Worm (Caenorhabditis elegans) whole organism, L4 larva: Measurements from ENCODE around the gene F53C11.1.

Source experiments
- F10B5.3 ChIP-seq: sonication (generic microtip); optimal IDR thresholded peaks from 2 replicates; lab custom pipeline; 2016; ENCODE audit warnings: mild to moderate bottlenecking, missing genetic modification characterization, missing compliant biosample characterization
- T20F7.1 ChIP-seq: fragments of 200-800 bp; sonication (Bioruptor generic); optimal IDR thresholded peaks from 2 replicates; lab custom pipeline; 2018; ENCODE audit warnings: mild to moderate bottlenecking, missing genetic modification characterization, missing compliant biosample characterization
- Y48G9A.11 ChIP-seq: fragments of 200-800 bp; sonication (Bioruptor generic); IDR thresholded peaks from 2 replicates; pipeline ENCODE4 v1.3.6; 2022; ENCODE audit warnings: missing genetic modification reagents, missing genetic modification characterization, missing compliant biosample characterization
- Y5F2A.4 ChIP-seq: fragments of 200-800 bp; sonication (Bioruptor generic); optimal IDR thresholded peaks from 2 replicates; lab custom pipeline; 2018; ENCODE audit warnings: mild to moderate bottlenecking, missing genetic modification characterization, missing compliant biosample characterization
- ZK337.2 ChIP-seq: fragments of 200-800 bp; sonication (Bioruptor generic); IDR thresholded peaks from 2 replicates; pipeline ENCODE4 v1.3.6; 2022; ENCODE audit warnings: missing genetic modification reagents, missing genetic modification characterization, missing compliant biosample characterization
- ZK546.5 ChIP-seq, 2 experiments: sonication (generic microtip); optimal IDR thresholded peaks; 2 replicates each; lab custom pipeline; 2017; ENCODE audit warnings: missing biosample characterization in 2 of 2, missing genetic modification characterization in 2 of 2
- aha-1 ChIP-seq: fragments of 150-350 bp; peaks from one replicate; lab custom pipeline; 2014; ENCODE audit warnings: missing biosample characterization, missing genetic modification characterization
- attf-4 ChIP-seq: sonication (generic microtip); optimal IDR thresholded peaks from 3 replicates; lab custom pipeline; 2017; ENCODE audit warnings: missing biosample characterization, missing genetic modification characterization
- ceh-28 ChIP-seq: fragments of 150-350 bp; optimal IDR thresholded peaks from 2 replicates; lab custom pipeline; 2014; ENCODE audit warnings: missing biosample characterization, missing genetic modification reagents, missing genetic modification characterization
- ceh-44 ChIP-seq: fragments of 200-800 bp; sonication (Bioruptor generic); IDR thresholded peaks from 2 replicates; pipeline ENCODE4 v1.3.6; 2022; ENCODE audit warnings: missing genetic modification reagents, missing genetic modification characterization, missing compliant biosample characterization
- ctbp-1 ChIP-seq: fragments of 200-800 bp; sonication (Bioruptor generic); IDR thresholded peaks from 2 replicates; pipeline ENCODE4 v1.3.6; 2022; ENCODE audit warnings: missing genetic modification reagents, missing genetic modification characterization, missing compliant biosample characterization
- daf-16 ChIP-seq, 3 experiments: sonication (generic microtip); optimal IDR thresholded peaks; 2 replicates each; lab custom pipeline; 2016 to 2017; ENCODE audit warnings: missing genetic modification characterization in 3 of 3, missing genetic modification reagents in 3 of 3, mild to moderate bottlenecking in 2 of 3, missing compliant biosample characterization in 2 of 3, missing biosample characterization in 1 of 3, moderate library complexity in 1 of 3
- daf-19 ChIP-seq: fragments of 200-800 bp; sonication (Bioruptor generic); conservative IDR thresholded peaks from 2 replicates; pipeline ENCODE4 v1.3.6; 2022; ENCODE audit warnings: missing genetic modification characterization, missing compliant biosample characterization
- dmd-8 ChIP-seq: fragments of 200-800 bp; sonication (Bioruptor generic); IDR thresholded peaks from 2 replicates; pipeline ENCODE4 v1.3.6; 2022; ENCODE audit warnings: missing genetic modification characterization, missing compliant biosample characterization
- dmd-9 ChIP-seq: fragments of 200-800 bp; sonication (Bioruptor generic); IDR thresholded peaks from 2 replicates; pipeline ENCODE4 v1.3.6; 2022; ENCODE audit warnings: missing genetic modification reagents, missing genetic modification characterization, missing compliant biosample characterization
- dpl-1 ChIP-seq: fragments of 150-350 bp; optimal IDR thresholded peaks from 2 replicates; lab custom pipeline; 2014; ENCODE audit warnings: missing biosample characterization, missing genetic modification reagents, missing genetic modification characterization
- dve-1 ChIP-seq: sonication (generic microtip); optimal IDR thresholded peaks from 2 replicates; lab custom pipeline; 2017; ENCODE audit warnings: antibody characterized with exemption, mild to moderate bottlenecking, missing genetic modification characterization, missing compliant biosample characterization; ENCODE audit not compliant: insufficient read depth
- gei-8 ChIP-seq: fragments of 200-800 bp; sonication (Bioruptor generic); optimal IDR thresholded peaks from 2 replicates; lab custom pipeline; 2018; ENCODE audit warnings: mild to moderate bottlenecking, missing genetic modification characterization, missing compliant biosample characterization
- hif-1 ChIP-seq, 2 experiments: sonication (generic microtip); optimal IDR thresholded peaks; 2 replicates each; lab custom pipeline; 2016 to 2017; ENCODE audit warnings: missing compliant biosample characterization in 2 of 2, missing genetic modification characterization in 2 of 2, missing genetic modification reagents in 2 of 2, missing genotype in 2 of 2, mild to moderate bottlenecking in 1 of 2
- hmg-1.1 ChIP-seq: fragments of 200-800 bp; sonication (Bioruptor generic); IDR thresholded peaks from 2 replicates; pipeline ENCODE4 v1.3.6; 2022; ENCODE audit warnings: missing genetic modification reagents, missing genetic modification characterization, missing compliant biosample characterization
- lin-1 ChIP-seq: fragments of 200-800 bp; sonication (Bioruptor generic); IDR thresholded peaks from 2 replicates; pipeline ENCODE4 v1.3.6; 2022; ENCODE audit warnings: missing genetic modification reagents, missing genetic modification characterization, missing compliant biosample characterization
- lin-15B ChIP-seq: fragments of 150-350 bp; sonication (generic microtip); optimal IDR thresholded peaks from 3 replicates; lab custom pipeline; 2014; ENCODE audit warnings: missing biosample characterization, missing genetic modification characterization
- lin-29 ChIP-seq: fragments of 200-800 bp; sonication (Bioruptor generic); IDR thresholded peaks from 2 replicates; pipeline ENCODE4 v1.3.6; 2022; ENCODE audit warnings: missing genetic modification reagents, missing genetic modification characterization, missing compliant biosample characterization
- madf-9 ChIP-seq: fragments of 200-800 bp; sonication (Bioruptor generic); conservative IDR thresholded peaks from 2 replicates; pipeline ENCODE4 v1.3.6; 2022; ENCODE audit warnings: missing genetic modification reagents, missing genetic modification characterization, missing compliant biosample characterization
- mdl-1 ChIP-seq, 2 experiments: fragments of 150-350 bp in 1 of 2; sonication (generic microtip) in 1 of 2; optimal IDR thresholded peaks; 2 replicates each; lab custom pipeline; 2014 to 2017; ENCODE audit warnings: missing biosample characterization in 2 of 2, missing genetic modification characterization in 2 of 2
- mep-1 ChIP-seq: fragments of 150-350 bp; sonication (generic microtip); optimal IDR thresholded peaks from 3 replicates; lab custom pipeline; 2014; ENCODE audit warnings: missing biosample characterization, missing genetic modification characterization
- mes-2 ChIP-seq: sonication (generic microtip); optimal IDR thresholded peaks from 2 replicates; lab custom pipeline; 2016; ENCODE audit warnings: missing genotype, mild to moderate bottlenecking, missing genetic modification characterization, missing compliant biosample characterization; ENCODE audit not compliant: poor library complexity, severe bottlenecking
- mxl-2 ChIP-seq: fragments of 200-800 bp; sonication (Bioruptor generic); conservative IDR thresholded peaks from 2 replicates; pipeline ENCODE4 v1.3.6; 2022; ENCODE audit warnings: missing genetic modification reagents, missing genetic modification characterization, missing compliant biosample characterization
- mxl-3 ChIP-seq: fragments of 200-800 bp; sonication (Bioruptor generic); optimal IDR thresholded peaks from 2 replicates; lab custom pipeline; 2018; ENCODE audit warnings: mild to moderate bottlenecking, missing genetic modification characterization, missing compliant biosample characterization
- nhr-10 ChIP-seq: fragments of 150-350 bp; optimal IDR thresholded peaks from 2 replicates; lab custom pipeline; 2014; ENCODE audit warnings: missing biosample characterization, missing genetic modification characterization
- nhr-11 ChIP-seq: fragments of 150-350 bp; optimal IDR thresholded peaks from 2 replicates; lab custom pipeline; 2014; ENCODE audit warnings: missing biosample characterization, missing genetic modification characterization
- nhr-111 ChIP-seq: fragments of 200-800 bp; sonication (Bioruptor generic); optimal IDR thresholded peaks from 2 replicates; lab custom pipeline; 2018; ENCODE audit warnings: mild to moderate bottlenecking, missing genetic modification characterization, missing compliant biosample characterization
- nhr-41 ChIP-seq: fragments of 200-800 bp; sonication (Bioruptor generic); IDR thresholded peaks from 2 replicates; pipeline ENCODE4 v1.3.6; 2022; ENCODE audit warnings: missing genetic modification reagents, missing genetic modification characterization, missing compliant biosample characterization
- nhr-48 ChIP-seq: sonication (generic microtip); optimal IDR thresholded peaks from 2 replicates; lab custom pipeline; 2016; ENCODE audit warnings: mild to moderate bottlenecking, missing genetic modification characterization, missing compliant biosample characterization
- nhr-6 ChIP-seq: fragments of 150-350 bp; optimal IDR thresholded peaks from 2 replicates; lab custom pipeline; 2014; ENCODE audit warnings: missing biosample characterization, missing genetic modification characterization
- nhr-77 ChIP-seq: fragments of 150-350 bp; optimal IDR thresholded peaks from 2 replicates; lab custom pipeline; 2014; ENCODE audit warnings: missing biosample characterization, missing genetic modification characterization
- pha-4 ChIP-seq, 2 experiments: fragments of 150-350 bp in 1 of 2; fragments of 200-800 bp in 1 of 2; sonication (Bioruptor generic) in 1 of 2; IDR thresholded peaks in 1 of 2; optimal IDR thresholded peaks in 1 of 2; 2 replicates each; pipeline versions ENCODE4 v1.3.6 to Lab custom; 2014 to 2022; ENCODE audit warnings: missing genetic modification characterization in 2 of 2, missing genetic modification reagents in 2 of 2, missing biosample characterization in 1 of 2, missing compliant biosample characterization in 1 of 2
- php-3 ChIP-seq: fragments of 200-800 bp; sonication (Bioruptor generic); IDR thresholded peaks from 2 replicates; pipeline ENCODE4 v1.3.6; 2022; ENCODE audit warnings: missing genetic modification reagents, missing genetic modification characterization, missing compliant biosample characterization
- pqm-1 ChIP-seq: sonication (generic microtip); optimal IDR thresholded peaks from 2 replicates; lab custom pipeline; 2017; ENCODE audit warnings: missing biosample characterization, missing genetic modification characterization
- rbr-2 ChIP-seq: sonication (generic microtip); optimal IDR thresholded peaks from 2 replicates; lab custom pipeline; 2016; ENCODE audit warnings: missing genotype, missing genetic modification characterization, missing compliant biosample characterization
- skn-1 ChIP-seq: fragments of 150-350 bp; optimal IDR thresholded peaks from 2 replicates; lab custom pipeline; 2014; ENCODE audit warnings: missing biosample characterization, missing genetic modification characterization
- snpc-1.2 ChIP-seq: fragments of 200-800 bp; sonication (Bioruptor generic); IDR thresholded peaks from 2 replicates; pipeline ENCODE4 v1.3.6; 2022; ENCODE audit warnings: missing genetic modification reagents, missing genetic modification characterization, missing compliant biosample characterization
- tag-97 ChIP-seq: fragments of 200-800 bp; sonication (Bioruptor generic); IDR thresholded peaks from 2 replicates; pipeline ENCODE4 v1.3.6; 2022; ENCODE audit warnings: missing genetic modification characterization, missing compliant biosample characterization
- unc-39 ChIP-seq: sonication (generic microtip); optimal IDR thresholded peaks from 2 replicates; lab custom pipeline; 2017; ENCODE audit warnings: missing biosample characterization, missing genetic modification characterization
- unc-62 ChIP-seq, 3 experiments: fragments of 150-350 bp in 1 of 3; sonication (generic microtip); optimal IDR thresholded peaks in 2 of 3; peaks in 1 of 3; 1 replicate in 1 of 3; 2 replicates in 2 of 3; lab custom pipeline; 2014 to 2017; ENCODE audit warnings: missing biosample characterization in 3 of 3, missing genetic modification characterization in 3 of 3, missing genetic modification reagents in 3 of 3, missing genotype in 1 of 3
- vab-7 ChIP-seq: fragments of 200-800 bp; sonication (Bioruptor generic); IDR thresholded peaks from 2 replicates; pipeline ENCODE4 v1.3.6; 2022; ENCODE audit warnings: missing genetic modification reagents, missing genetic modification characterization, missing compliant biosample characterization
- zip-2 ChIP-seq: fragments of 150-350 bp; optimal IDR thresholded peaks from 2 replicates; lab custom pipeline; 2014; ENCODE audit warnings: missing biosample characterization, missing genetic modification characterization
- ztf-7 ChIP-seq: fragments of 150-350 bp; optimal IDR thresholded peaks from 2 replicates; lab custom pipeline; 2014; ENCODE audit warnings: missing biosample characterization, missing genetic modification characterization

F53C11.1 gene

ce11 chrV:13816877-13817276 lies 41.3 kb downstream of the F53C11.1 start, which contains the start of gene F55B12.2:
Gene F55B12.2, minus strand, starts transcription at chrV:13816977.
- TF ChIP-seq F10B5.3 (tag; lab: Kevin White, UChicago) (no peak), aha-1 (peak; percentile 9), nhr-6 (tag; lab: Kevin White, UChicago) (no peak), daf-19 (no peak), snpc-1.2 (no peak), ZK337.2 (no peak)

DNA sequence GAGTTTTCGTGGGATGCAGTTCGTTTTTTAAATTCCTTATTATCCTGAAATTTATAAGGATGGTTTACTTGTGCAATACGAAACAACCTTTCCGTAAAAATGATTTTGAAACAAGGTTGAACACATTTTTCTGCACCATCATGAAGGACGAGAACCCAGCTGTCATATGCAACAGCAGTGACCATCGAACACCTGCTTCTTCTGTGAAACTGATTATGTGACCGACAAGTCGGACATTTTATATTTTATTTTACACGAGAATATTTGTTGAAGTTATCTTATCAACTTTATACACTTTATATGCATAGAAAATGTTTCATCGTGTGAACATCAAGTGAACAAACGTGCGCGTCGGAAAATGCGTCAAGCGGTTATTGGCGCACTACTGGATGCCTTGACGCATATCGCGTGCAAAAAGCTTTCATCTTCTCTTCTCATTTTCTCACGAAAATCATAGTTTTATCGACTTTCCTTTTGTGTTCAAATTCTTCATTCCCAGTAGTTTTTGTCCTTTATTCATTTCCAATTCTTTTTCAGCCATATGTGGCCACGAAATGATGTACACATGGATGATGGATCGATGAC lies 43.3 kb downstream of the F53C11.1 start, which contains the start of gene sel-10:
Gene sel-10 (plus strand): TSS at position 538 of the 585 bp plus-strand sequence.
- TF ChIP-seq hif-1 (tag; optimal IDR thresholded peaks at IDR 0.05; lab: Kevin White, UChicago) (peak in 1 of 2 experiments; percentile 65), unc-62 (GFP tag; optimal IDR thresholded peaks at IDR 0.05 in 1 of 2; lab: Kevin White, UChicago) (peak in 1 of 2 experiments; percentile 59), unc-62 (tag; optimal IDR thresholded peaks at IDR 0.05; lab: Kevin White, UChicago) (no peak), ceh-28 (tag; lab: Kevin White, UChicago) (no peak), ztf-7 (tag; lab: Kevin White, UChicago) (no peak), mxl-3 (GFP tag; lab: Kevin White, UChicago) (peak; percentile 57), madf-9 (GFP tag; lab: Robert Waterston, UW) (no peak), ZK546.5 (tag; optimal IDR thresholded peaks at IDR 0.05; lab: Kevin White, UChicago) (no peak), lin-15B (tag; lab: Kevin White, UChicago) (no peak), daf-19 (no peak), mes-2 (tag; lab: Kevin White, UChicago) (peak; percentile 84), ceh-44 (no peak), php-3 (GFP tag; lab: Robert Waterston, UW) (peak; percentile 71), hmg-1.1 (GFP tag; lab: Robert Waterston, UW) (0 out of 2 replicates have a peak, but pooled peaks have one; percentile 59), Y5F2A.4 (GFP tag; lab: Kevin White, UChicago) (no peak), dpl-1 (GFP tag; lab: Kevin White, UChicago) (peak; percentile 76), tag-97 (no peak), nhr-41 (GFP tag; lab: Robert Waterston, UW) (no peak), nhr-48 (tag; lab: Kevin White, UChicago) (peak; percentile 36), rbr-2 (tag; lab: Kevin White, UChicago) (peak; percentile 74), dve-1 (tag; lab: Kevin White, UChicago) (no peak), gei-8 (GFP tag; lab: Kevin White, UChicago) (no peak), nhr-111 (no peak), lin-29 (no peak), nhr-10 (tag; lab: Kevin White, UChicago) (no peak), mdl-1 (tag; optimal IDR thresholded peaks at IDR 0.05; lab: Kevin White, UChicago) (no peak), lin-1 (GFP tag; lab: Robert Waterston, UW) (no peak), skn-1 (tag; lab: Kevin White, UChicago) (no peak), T20F7.1 (GFP tag; lab: Kevin White, UChicago) (peak; percentile 67), Y48G9A.11 (GFP tag; lab: Robert Waterston, UW) (no peak), pha-4 (GFP tag; IDR thresholded peaks at IDR 0.05; lab: Robert Waterston, UW) (peak; percentile 30; the same call in 1 of the 2 replicates), pha-4 (tag; optimal IDR thresholded peaks at IDR 0.05; lab: Kevin White, UChicago) (peak; percentile 47), mxl-2 (no peak), nhr-11 (tag; lab: Kevin White, UChicago) (peak; percentile 60), zip-2 (tag; lab: Kevin White, UChicago) (no peak), ctbp-1 (no peak), nhr-77 (no peak), dmd-8 (GFP tag; lab: Robert Waterston, UW) (no peak), daf-16 (GFP tag; optimal IDR thresholded peaks at IDR 0.05; lab: Kevin White, UChicago) (no peak), daf-16 (tag; optimal IDR thresholded peaks at IDR 0.05; lab: Kevin White, UChicago) (peak; percentile 38), mep-1 (tag; lab: Kevin White, UChicago) (no peak), attf-4 (tag; lab: Kevin White, UChicago) (no peak), dmd-9 (GFP tag; lab: Robert Waterston, UW) (no peak), vab-7 (GFP tag; lab: Robert Waterston, UW) (no peak), unc-39 (tag; lab: Kevin White, UChicago) (no peak), pqm-1 (no peak)
